Fruit fly (Drosophila melanogaster) S2 (cell line): ENCODE measurements around the gene CG1239.

Experiments used
- CG8478 ChIP-seq: fragments of >200 bp; optimal IDR thresholded peaks from 2 replicates; lab custom pipeline; 2018
- CTCF ChIP-seq, 2 experiments: fragments of >200 bp; optimal IDR thresholded peaks; 2 replicates each; lab custom pipeline; 2018

DNA sequence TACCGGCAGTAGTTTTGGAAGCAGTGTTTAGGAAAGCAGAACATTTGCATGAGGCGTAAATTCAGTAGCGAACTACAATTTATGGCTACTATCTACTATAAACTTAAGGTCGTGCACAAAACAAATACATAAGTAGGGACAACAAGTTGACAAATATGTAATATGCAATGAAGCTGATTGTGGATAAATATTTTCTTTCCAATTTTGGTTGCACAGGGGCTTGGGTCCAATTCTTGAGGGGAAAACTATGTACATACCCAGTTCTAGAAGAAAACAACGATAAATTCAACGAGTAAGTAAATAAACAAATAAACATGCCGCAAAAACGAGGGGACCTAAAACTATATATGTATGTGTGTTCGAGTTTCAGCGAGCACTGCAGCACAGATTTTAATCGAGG lies 27.7 kb downstream of the CG1239 start:
- no peak for TF ChIP-seq CTCF (optimal IDR thresholded peaks at IDR 0.05; lab: Kevin White, UChicago)
- no peak for TF ChIP-seq CG8478 (lab: Kevin White, UChicago)
